Worm (Caenorhabditis elegans) whole organism, early embryonic: ENCODE results near the gene Y45F10C.6.

Experiments
- B0310.2 ChIP-seq: sonication (generic microtip); optimal IDR thresholded peaks from 2 replicates; lab custom pipeline; 2016; ENCODE audit warnings: mild to moderate bottlenecking, missing genetic modification characterization, missing compliant biosample characterization
- ama-1 ChIP-seq: fragments of 150-350 bp; optimal IDR thresholded peaks from 2 replicates; lab custom pipeline; 2014
- ceh-36 ChIP-seq: sonication (generic microtip); optimal IDR thresholded peaks from 2 replicates; lab custom pipeline; 2016; ENCODE audit warnings: missing genetic modification characterization, inconsistent platforms, missing compliant biosample characterization
- ets-7 ChIP-seq: sonication (generic microtip); optimal IDR thresholded peaks from 2 replicates; lab custom pipeline; 2016; ENCODE audit warnings: missing genotype, missing genetic modification characterization, missing compliant biosample characterization
- flt-1 ChIP-seq: fragments of 200-800 bp; sonication (Bioruptor generic); IDR thresholded peaks from 2 replicates; pipeline ENCODE4 v1.3.6; 2022; ENCODE audit warnings: missing genetic modification characterization, missing compliant biosample characterization
- hmg-4 ChIP-seq: fragments of 200-800 bp; sonication (Bioruptor generic); optimal IDR thresholded peaks from 2 replicates; lab custom pipeline; 2018; ENCODE audit warnings: mild to moderate bottlenecking, missing genetic modification characterization, missing compliant biosample characterization
- sea-1 ChIP-seq: fragments of 200-800 bp; sonication (Bioruptor generic); conservative IDR thresholded peaks from 2 replicates; pipeline ENCODE4 v1.3.6; 2022; ENCODE audit warnings: missing genetic modification characterization, missing compliant biosample characterization
- tbx-11 ChIP-seq: fragments of 200-800 bp; sonication (Bioruptor generic); IDR thresholded peaks from 2 replicates; pipeline ENCODE4 v1.3.6; 2022; ENCODE audit warnings: missing genetic modification characterization, missing compliant biosample characterization
- tra-4 ChIP-seq: sonication (generic microtip); optimal IDR thresholded peaks from 2 replicates; lab custom pipeline; 2017; ENCODE audit warnings: missing genetic modification characterization, missing compliant biosample characterization

DNA sequence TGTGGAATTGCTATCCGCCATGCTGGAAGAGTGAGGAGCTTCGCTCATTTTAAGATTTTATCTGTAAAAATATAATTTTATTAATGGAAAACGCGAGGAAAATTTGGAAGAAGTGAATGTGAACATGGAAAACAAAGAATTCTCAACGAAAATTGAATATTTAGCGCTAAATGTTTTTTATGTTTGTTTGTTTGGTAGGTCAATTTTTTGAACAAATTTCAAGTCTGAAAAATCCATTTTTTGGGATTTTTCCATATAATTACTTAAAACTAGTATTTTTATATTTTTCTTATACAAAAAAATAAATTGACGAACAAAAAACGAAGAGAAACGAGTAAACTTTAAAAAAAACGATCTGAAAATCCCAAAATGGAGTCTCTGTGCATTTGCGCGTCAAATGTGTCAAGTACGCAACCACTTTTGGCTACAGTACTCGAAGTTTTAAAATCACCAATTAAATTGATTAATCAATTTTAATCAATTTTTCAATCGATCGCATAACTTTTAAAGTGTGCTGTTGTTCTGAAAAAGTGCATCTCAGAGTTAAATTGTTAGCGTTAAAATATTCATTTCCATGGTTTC is 14.8 kb downstream of the Y45F10C.6 start, which contains the start of gene fbxa-215:
- TF ChIP-seq tbx-11 (GFP tag; lab: Robert Waterston, UW): no peak
- no peak for TF ChIP-seq hmg-4 (GFP tag; lab: Kevin White, UChicago)
- no peak for TF ChIP-seq tra-4
- no peak for TF ChIP-seq B0310.2 (tag; lab: Kevin White, UChicago)
- TF ChIP-seq ama-1 (lab: Kevin White, UChicago): no peak
- TF ChIP-seq flt-1: no peak
- TF ChIP-seq ceh-36 (tag; lab: Kevin White, UChicago): no peak
- no peak for TF ChIP-seq ets-7 (tag; lab: Kevin White, UChicago)
- TF ChIP-seq sea-1: no peak
